Fruit fly (Drosophila melanogaster) whole organism, pupa: Measurements from ENCODE around the gene CG5171.

Experiments used
- CG4496 ChIP-seq: fragments of 200-800 bp; sonication (Bioruptor generic); IDR thresholded peaks from 3 replicates; pipeline ENCODE4 v1.3.6; 2022; ENCODE audit warnings: missing biosample characterization, missing genetic modification characterization
- D1 ChIP-seq: fragments of 200-800 bp; sonication (Bioruptor generic); optimal IDR thresholded peaks from 2 replicates; lab custom pipeline; 2018; ENCODE audit warnings: missing biosample characterization, mild to moderate bottlenecking, missing genetic modification characterization, moderate library complexity
- EcR ChIP-seq: fragments of 200-800 bp; sonication (Bioruptor generic); optimal IDR thresholded peaks from 3 replicates; lab custom pipeline; 2019; ENCODE audit warnings: missing biosample characterization, missing genetic modification characterization, mild to moderate bottlenecking, moderate library complexity, missing genetic modification reagents
- Pif1A ChIP-seq: fragments of 200-800 bp; sonication (Bioruptor generic); optimal IDR thresholded peaks from 3 replicates; lab custom pipeline; 2016; ENCODE audit warnings: missing biosample characterization, missing genetic modification characterization
- Snoo ChIP-seq: fragments of 200-800 bp; sonication (Bioruptor generic); optimal IDR thresholded peaks from 3 replicates; lab custom pipeline; 2017; ENCODE audit warnings: missing biosample characterization, mild to moderate bottlenecking, missing genetic modification characterization, inconsistent platforms
- gl ChIP-seq: fragments of 200-800 bp; sonication (Bioruptor generic); optimal IDR thresholded peaks from 2 replicates; lab custom pipeline; 2018; ENCODE audit warnings: missing biosample characterization, mild to moderate bottlenecking, missing genetic modification characterization
- rn ChIP-seq: fragments of 200-800 bp; sonication (Bioruptor generic); IDR thresholded peaks from 2 replicates; pipeline ENCODE4 v1.3.6; 2022; ENCODE audit warnings: missing biosample characterization, missing genetic modification characterization

dm6 chr2L:7437325-7437707, 36.2 kb downstream of the CG5171 start, which contains the start of gene CG5973:
- TF ChIP-seq Snoo (tag; lab: Kevin White, UChicago) (no peak), Pif1A (GFP tag; lab: Kevin White, UChicago) (no peak), EcR (GFP tag; lab: Kevin White, UChicago) (no peak), gl (tag; lab: Kevin White, UChicago) (no peak), D1 (tag; lab: Kevin White, UChicago) (no peak), rn (no peak), CG4496 (GFP tag; lab: Robert Waterston, UW) (no peak)
